Worm (Caenorhabditis elegans) whole organism, L2 larva: ENCODE data around the gene atg-4.2.

ENCODE experiments used
- fos-1 ChIP-seq: fragments of 150-350 bp; optimal IDR thresholded peaks from 2 replicates; lab custom pipeline; 2014; ENCODE audit warnings: missing biosample characterization, missing genetic modification characterization
- lin-39 ChIP-seq: fragments of 150-350 bp; optimal IDR thresholded peaks from 2 replicates; lab custom pipeline; 2014; ENCODE audit warnings: missing biosample characterization, missing genetic modification reagents, missing genetic modification characterization
- nhr-12 ChIP-seq: fragments of 150-350 bp; optimal IDR thresholded peaks from 2 replicates; lab custom pipeline; 2014; ENCODE audit warnings: missing biosample characterization, missing genetic modification characterization
- unc-39 ChIP-seq: fragments of 150-350 bp; optimal IDR thresholded peaks from 2 replicates; lab custom pipeline; 2014; ENCODE audit warnings: missing biosample characterization, missing genetic modification characterization

DNA sequence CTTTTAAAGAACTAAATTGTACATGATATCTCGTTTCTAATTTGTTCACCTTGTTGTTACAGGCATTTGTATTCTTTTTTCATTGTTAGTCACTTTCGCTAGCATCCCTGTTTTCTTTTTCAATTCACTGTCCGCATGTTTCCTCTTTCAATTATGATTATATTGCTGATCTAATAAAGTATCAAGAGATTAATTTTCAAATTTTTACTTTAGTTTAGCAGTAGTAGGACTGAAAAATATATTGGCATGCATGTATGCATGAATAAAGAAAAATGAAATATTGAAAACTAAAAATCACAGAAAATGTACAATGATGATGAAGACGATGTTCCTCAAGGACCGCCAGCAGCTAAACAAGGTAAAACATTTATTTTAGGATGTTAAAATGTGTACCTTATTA, 29.8 kb upstream of the atg-4.2 start, which contains the start of gene rbm-17:
- TF ChIP-seq unc-39 (tag; lab: Kevin White, UChicago) (no peak), nhr-12 (tag; lab: Kevin White, UChicago) (no peak), fos-1 (no peak), lin-39 (tag; lab: Kevin White, UChicago) (no peak)
